Fruit fly (Drosophila melanogaster): ENCODE results near the gene CG9281.

The CG9281 gene

DNA sequence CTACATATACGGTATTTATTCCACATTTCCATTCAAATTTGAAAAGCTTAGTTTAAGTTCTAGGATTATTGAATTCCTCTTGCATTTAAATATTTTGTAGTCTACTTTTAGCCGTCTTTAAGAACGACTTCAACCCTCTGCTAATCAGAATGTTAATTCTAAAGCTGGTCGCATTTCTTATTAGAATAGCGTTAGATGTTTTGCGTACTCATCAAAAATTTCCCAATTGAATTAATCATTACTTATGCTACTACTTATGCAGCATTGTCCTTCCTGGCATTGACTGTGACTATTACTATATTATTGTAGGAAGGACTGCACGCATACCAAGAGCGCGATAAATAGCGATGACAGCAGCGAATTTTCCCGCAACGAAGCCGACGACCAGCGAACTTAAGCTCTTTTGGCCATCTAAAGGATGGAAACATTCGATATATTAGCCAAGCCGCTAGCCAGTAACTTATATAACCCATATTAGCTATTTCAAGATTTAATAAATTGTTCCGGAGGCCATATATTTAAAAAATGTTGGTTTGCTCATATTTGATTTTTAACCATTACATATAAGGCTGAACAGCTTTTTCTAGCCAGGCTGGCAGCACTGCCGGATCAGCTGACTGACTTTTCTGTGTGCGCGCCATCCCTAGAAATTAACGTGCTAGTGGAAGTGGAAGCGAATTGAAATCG is 13.3 kb downstream of the CG9281 start, which contains the start of gene CG8128 (continued):
- TF ChIP-seq nmo (GFP tag; optimal IDR thresholded peaks at IDR 0.05) (peak; percentile 30), Doc2 (GFP tag; IDR thresholded peaks at IDR 0.05) (no peak), CG6765 (GFP tag; optimal IDR thresholded peaks at IDR 0.05) (no peak), Ada2b (GFP tag; IDR thresholded peaks at IDR 0.05) (no peak), CG7271 (tag; optimal IDR thresholded peaks at IDR 0.05) (no peak), CG15073 (GFP tag; optimal IDR thresholded peaks at IDR 0.05) (no peak), CG3163 (GFP tag; optimal IDR thresholded peaks at IDR 0.05) (no peak), Sry-δ (GFP tag; optimal IDR thresholded peaks at IDR 0.05) (peak; percentile 46), CG10274 (GFP tag; optimal IDR thresholded peaks at IDR 0.05) (no peak), Sry-β (GFP tag; optimal IDR thresholded peaks at IDR 0.05) (peak; percentile 94), twi (tag; optimal IDR thresholded peaks at IDR 0.05) (no peak), CG12071 (GFP tag; optimal IDR thresholded peaks at IDR 0.05) (no peak), bowl (GFP tag; IDR thresholded peaks at IDR 0.05) (no peak), Opbp (GFP tag; IDR thresholded peaks at IDR 0.05; ENCODE audit: partially characterized antibody) (0 out of 3 replicates have a peak, but pooled peaks have one; percentile 39), CG17361 (GFP tag; IDR thresholded peaks at IDR 0.05) (no peak), GATAe (GFP tag; conservative IDR thresholded peaks at IDR 0.05) (no peak), CG18011 (GFP tag; optimal IDR thresholded peaks at IDR 0.05) (no peak), CG8924 (tag; optimal IDR thresholded peaks at IDR 0.05) (no peak), CG32767 (GFP tag; IDR thresholded peaks at IDR 0.05) (no peak), chif (GFP tag; optimal IDR thresholded peaks at IDR 0.05) (no peak), H2.0 (GFP tag; IDR thresholded peaks at IDR 0.05) (no peak), her (GFP tag; optimal IDR thresholded peaks at IDR 0.05) (no peak), Scr (GFP tag; IDR thresholded peaks at IDR 0.05; ENCODE audit: partially characterized antibody) (no peak), trh (GFP tag; optimal IDR thresholded peaks at IDR 0.05) (no peak), nom (GFP tag; optimal IDR thresholded peaks at IDR 0.05) (no peak), CG30431 (GFP tag; optimal IDR thresholded peaks at IDR 0.05) (no peak), Neu2 (GFP tag; optimal IDR thresholded peaks at IDR 0.05; ENCODE audit: borderline replicate concordance) (no peak), dm (GFP tag; optimal IDR thresholded peaks at IDR 0.05) (no peak), B-H1 (GFP tag; IDR thresholded peaks at IDR 0.05) (no peak), CG2120 (GFP tag; optimal IDR thresholded peaks at IDR 0.05) (peak; percentile 32), jing (GFP tag; optimal IDR thresholded peaks at IDR 0.05) (no peak), ATbp (GFP tag; optimal IDR thresholded peaks at IDR 0.05) (no peak), odd (GFP tag; optimal IDR thresholded peaks at IDR 0.05) (no peak), jigr1 (GFP tag; IDR thresholded peaks at IDR 0.05) (no peak), CG4854 (GFP tag; optimal IDR thresholded peaks at IDR 0.05) (no peak), hth (optimal IDR thresholded peaks at IDR 0.05) (no peak), schlank (tag; optimal IDR thresholded peaks at IDR 0.05) (no peak), scrt (GFP tag; optimal IDR thresholded peaks at IDR 0.05) (no peak), CG14860 (GFP tag; IDR thresholded peaks at IDR 0.05; ENCODE audit: partially characterized antibody) (no peak), CG6272 (GFP tag; IDR thresholded peaks at IDR 0.05) (no peak), Nf-YC (tag; optimal IDR thresholded peaks at IDR 0.05) (no peak), CG15269 (tag; optimal IDR thresholded peaks at IDR 0.05) (no peak), Eip74EF (GFP tag; optimal IDR thresholded peaks at IDR 0.05) (no peak), p53 (GFP tag; optimal IDR thresholded peaks at IDR 0.05) (no peak), fu2 (GFP tag; optimal IDR thresholded peaks at IDR 0.05) (no peak), CG17385 (GFP tag; optimal IDR thresholded peaks at IDR 0.05) (no peak), en (GFP tag; optimal IDR thresholded peaks at IDR 0.05) (no peak), CG13424 (tag; optimal IDR thresholded peaks at IDR 0.05) (peak; percentile 28), Ssrp (tag; optimal IDR thresholded peaks at IDR 0.05) (no peak), crp (GFP tag; optimal IDR thresholded peaks at IDR 0.05) (peak; percentile 63 to 93)

Data from whole organism, embryonic.